Fruit fly (Drosophila melanogaster): ENCODE results near the gene CG14852.

The CG14852 gene

dm6 chr3R:14558383-14558883, 7.3 kb upstream of the CG14852 start (continued):
- TF ChIP-seq CG7372 (GFP tag; IDR thresholded peaks at IDR 0.05) (peak; percentile 83), pb (GFP tag; optimal IDR thresholded peaks at IDR 0.05) (peak; percentile 90), CG8944 (GFP tag; optimal IDR thresholded peaks at IDR 0.05) (peak; percentile 76), CG6272 (GFP tag; IDR thresholded peaks at IDR 0.05) (peak; percentile 67), D (optimal IDR thresholded peaks at IDR 0.05) (no peak), D (GFP tag; optimal IDR thresholded peaks at IDR 0.05) (peak; percentile 89), CG14965 (GFP tag; optimal IDR thresholded peaks at IDR 0.05; ENCODE audit: borderline replicate concordance) (peak; percentile 55), CG32772 (GFP tag; IDR thresholded peaks at IDR 0.05) (peak; percentile 71), CG15514 (GFP tag; optimal IDR thresholded peaks at IDR 0.05) (peak; percentile 84), CG4360 (GFP tag; IDR thresholded peaks at IDR 0.05) (peak; percentile 47), hkb (optimal IDR thresholded peaks at IDR 0.05) (no peak), hkb (GFP tag; IDR thresholded peaks at IDR 0.05) (peak; percentile 93), CG42726 (GFP tag; IDR thresholded peaks at IDR 0.05; ENCODE audit: partially characterized antibody) (no peak), CrebB (tag; optimal IDR thresholded peaks at IDR 0.05) (peak; percentile 77), Mes4 (GFP tag; optimal IDR thresholded peaks at IDR 0.05) (peak; percentile 87), pnt (GFP tag; optimal IDR thresholded peaks at IDR 0.05) (peak; percentile 84), CG8924 (tag; optimal IDR thresholded peaks at IDR 0.05) (peak; percentile 94), Pdp1 (GFP tag; optimal IDR thresholded peaks at IDR 0.05) (peak; percentile 82), Ets65A (GFP tag) (peak; percentile 95), slou (GFP tag; optimal IDR thresholded peaks at IDR 0.05) (peak; percentile 77), CG11695 (GFP tag; IDR thresholded peaks at IDR 0.05) (peak; percentile 89), Sox100B (GFP tag; optimal IDR thresholded peaks at IDR 0.05) (peak; percentile 97), Deaf1 (tag; optimal IDR thresholded peaks at IDR 0.05) (peak; percentile 73), Neu2 (GFP tag; optimal IDR thresholded peaks at IDR 0.05; ENCODE audit: borderline replicate concordance) (peak; percentile 30), Atf-2 (GFP tag; optimal IDR thresholded peaks at IDR 0.05) (peak; percentile 88), rib (GFP tag; IDR thresholded peaks at IDR 0.05) (peak; percentile 83), knrl (GFP tag; IDR thresholded peaks at IDR 0.05; ENCODE audit: partially characterized antibody) (0 out of 3 replicates have a peak, but pooled peaks have one; percentile 31), CG12769 (tag; optimal IDR thresholded peaks at IDR 0.05) (peak; percentile 77), Aef1 (GFP tag; IDR thresholded peaks at IDR 0.05) (peak; percentile 82), CG12236 (GFP tag; optimal IDR thresholded peaks at IDR 0.05) (peak; percentile 82), B-H2 (GFP tag; optimal IDR thresholded peaks at IDR 0.05) (peak; percentile 91), NK7.1 (GFP tag; optimal IDR thresholded peaks at IDR 0.05) (peak; percentile 88), mirr (GFP tag; optimal IDR thresholded peaks at IDR 0.05) (peak; percentile 64), unc-4 (GFP tag; IDR thresholded peaks at IDR 0.05; ENCODE audit: partially characterized antibody) (no peak), CG1024 (GFP tag; IDR thresholded peaks at IDR 0.05) (peak; percentile 46; the same call in 1 of the 2 replicates), ato (GFP tag; IDR thresholded peaks at IDR 0.05; ENCODE audit: partially characterized antibody) (no peak), CG13775 (GFP tag; optimal IDR thresholded peaks at IDR 0.05) (peak; percentile 85), GATAe (GFP tag; conservative IDR thresholded peaks at IDR 0.05) (no peak), CG5180 (GFP tag; optimal IDR thresholded peaks at IDR 0.05) (peak; percentile 85), Eip74EF (GFP tag; optimal IDR thresholded peaks at IDR 0.05) (peak in 1 of 2 experiments; percentile 96), Lpt (GFP tag; optimal IDR thresholded peaks at IDR 0.05) (no peak), BtbVII (GFP tag; optimal IDR thresholded peaks at IDR 0.05) (peak; percentile 92), gcm2 (GFP tag; optimal IDR thresholded peaks at IDR 0.05) (peak; percentile 72), Bgb (GFP tag; IDR thresholded peaks at IDR 0.05; ENCODE audit: partially characterized antibody) (peak; percentile 9; the same call in 1 of the 2 replicates), amos (GFP tag; IDR thresholded peaks at IDR 0.05; ENCODE audit: partially characterized antibody) (no peak), Drgx (GFP tag; IDR thresholded peaks at IDR 0.05) (peak; percentile 79), ro (GFP tag; IDR thresholded peaks at IDR 0.05) (peak; percentile 54; the same call in 1 of the 2 replicates), fru (optimal IDR thresholded peaks at IDR 0.05) (no peak), br (optimal IDR thresholded peaks at IDR 0.05) (no peak), pan (optimal IDR thresholded peaks at IDR 0.05) (no peak), pan (GFP tag; optimal IDR thresholded peaks at IDR 0.05 in 1 of 2, IDR thresholded peaks at IDR 0.05 in 1 of 2) (peak in 1 of 2 experiments; percentile 91)

All from whole organism, embryonic.